Worm (Caenorhabditis elegans) whole organism, early embryonic: ENCODE results near the gene F10C2.7.

Source experiments
- F13C5.2 ChIP-seq: sonication (generic microtip); optimal IDR thresholded peaks from 2 replicates; lab custom pipeline; 2017; ENCODE audit warnings: mild to moderate bottlenecking, missing genetic modification characterization, inconsistent platforms, missing compliant biosample characterization
- ceh-13 ChIP-seq: fragments of 200-800 bp; sonication (Bioruptor generic); optimal IDR thresholded peaks from 2 replicates; lab custom pipeline; 2018; ENCODE audit warnings: mild to moderate bottlenecking, missing genetic modification characterization, missing compliant biosample characterization
- flt-1 ChIP-seq: fragments of 200-800 bp; sonication (Bioruptor generic); IDR thresholded peaks from 2 replicates; pipeline ENCODE4 v1.3.6; 2022; ENCODE audit warnings: missing genetic modification characterization, missing compliant biosample characterization

DNA sequence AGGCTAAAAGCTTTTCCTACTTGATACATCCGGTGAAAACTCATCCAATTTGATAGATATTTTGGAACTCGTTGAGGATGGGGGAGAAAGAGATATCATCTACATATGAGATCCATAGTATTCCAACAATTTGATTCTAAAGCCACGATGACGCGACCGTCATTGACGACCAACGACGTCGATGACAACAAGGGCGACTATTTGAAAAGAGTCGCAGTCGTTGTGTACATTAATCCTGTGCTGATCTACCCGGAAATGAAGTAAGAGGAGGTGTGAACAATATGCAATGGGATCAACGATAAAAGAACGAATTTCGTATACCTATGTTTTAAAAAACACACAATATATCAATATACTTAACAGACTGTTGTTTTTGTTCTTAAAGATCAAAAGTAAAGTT is 25.5 kb upstream of the F10C2.7 start:
- TF ChIP-seq flt-1 (no peak), ceh-13 (GFP tag; lab: Kevin White, UChicago) (no peak), F13C5.2 (no peak)
